Worm (Caenorhabditis elegans) whole organism, L4/young adult: ENCODE measurements around the gene bath-21.

Source experiments
- W03F9.2 ChIP-seq: fragments of 150-350 bp; optimal IDR thresholded peaks from 2 replicates; lab custom pipeline; 2014; ENCODE audit warnings: missing biosample characterization, missing genetic modification characterization
- dao-5 ChIP-seq: sonication (generic microtip); optimal IDR thresholded peaks from 2 replicates; lab custom pipeline; 2016; ENCODE audit warnings: missing genotype, missing genetic modification characterization, moderate library complexity, missing compliant biosample characterization
- him-1 ChIP-seq: sonication (generic microtip); optimal IDR thresholded peaks from 2 replicates; lab custom pipeline; 2016; ENCODE audit warnings: missing genotype, missing genetic modification reagents, missing genetic modification characterization, missing compliant biosample characterization

- TF ChIP-seq him-1 (tag; lab: Kevin White, UChicago), result no peak
- TF ChIP-seq W03F9.2 (tag; lab: Kevin White, UChicago), result no peak
- TF ChIP-seq dao-5 (tag; lab: Kevin White, UChicago), result no peak
Measured at ce11 chrII:2030367-2030766, 3.9 kb upstream of the bath-21 start, which contains the start of gene bath-3.
